Fruit fly (Drosophila melanogaster) whole organism, wandering third instar larva: ENCODE measurements around the gene eya.

Source experiments
- CG32264 ChIP-seq: fragments of 200-800 bp; sonication (Bioruptor generic); optimal IDR thresholded peaks from 2 replicates; lab custom pipeline; 2016; ENCODE audit warnings: missing biosample characterization, missing genetic modification characterization
- CG9705 ChIP-seq: fragments of 200-800 bp; sonication (Bioruptor generic); optimal IDR thresholded peaks from 2 replicates; lab custom pipeline; 2018; ENCODE audit warnings: missing biosample characterization, mild to moderate bottlenecking, missing genetic modification characterization
- CrebA ChIP-seq: fragments of 200-800 bp; sonication (Bioruptor generic); optimal IDR thresholded peaks from 2 replicates; lab custom pipeline; 2016; ENCODE audit warnings: missing biosample characterization, mild to moderate bottlenecking, missing genetic modification characterization, borderline replicate concordance
- Dfd ChIP-seq: fragments of >200 bp; optimal IDR thresholded peaks from 2 replicates; lab custom pipeline; 2017; ENCODE audit warnings: missing biosample characterization, missing genetic modification characterization
- Dif ChIP-seq: fragments of 200-275, 200-300 bp; sonication (Bioruptor generic); optimal IDR thresholded peaks from 2 replicates; lab custom pipeline; 2018; ENCODE audit warnings: missing biosample characterization, missing genetic modification characterization; ENCODE audit not compliant: partially characterized antibody
- GATAd ChIP-seq: sonication (Bioruptor generic); optimal IDR thresholded peaks from 2 replicates; lab custom pipeline; 2016; ENCODE audit warnings: missing biosample characterization, missing genetic modification characterization
- HLH106 ChIP-seq: fragments of 200-800 bp; optimal IDR thresholded peaks from 3 replicates; lab custom pipeline; 2019; ENCODE audit warnings: missing biosample characterization, mild to moderate bottlenecking, missing genetic modification characterization, moderate library complexity
- Hnf4 ChIP-seq: fragments of 200-800 bp; sonication (Bioruptor generic); optimal IDR thresholded peaks from 2 replicates; lab custom pipeline; 2016; ENCODE audit warnings: missing biosample characterization, mild to moderate bottlenecking, missing genetic modification characterization
- Hr78 ChIP-seq: fragments of >200 bp; optimal IDR thresholded peaks from 2 replicates; lab custom pipeline; 2017; ENCODE audit warnings: missing biosample characterization, missing genetic modification characterization
- Hr83 ChIP-seq: fragments of 200-300 bp; sonication (Bioruptor generic); optimal IDR thresholded peaks from 2 replicates; lab custom pipeline; 2016; ENCODE audit warnings: missing biosample characterization, mild to moderate bottlenecking, missing genetic modification characterization, moderate library complexity; ENCODE audit not compliant: poor library complexity, severe bottlenecking
- Jra ChIP-seq: sonication (Bioruptor generic); optimal IDR thresholded peaks from 2 replicates; lab custom pipeline; 2016; ENCODE audit warnings: missing biosample characterization, missing genetic modification characterization
- Mio ChIP-seq: sonication (Bioruptor generic); optimal IDR thresholded peaks from 2 replicates; lab custom pipeline; 2016; ENCODE audit warnings: missing biosample characterization, missing genetic modification characterization
- N ChIP-seq: fragments of >200 bp; optimal IDR thresholded peaks from 2 replicates; lab custom pipeline; 2018; ENCODE audit warnings: missing biosample characterization, missing external identifiers, missing genetic modification characterization
- OdsH ChIP-seq: fragments of 200-800 bp; sonication (Bioruptor generic); optimal IDR thresholded peaks from 2 replicates; lab custom pipeline; 2016; ENCODE audit warnings: missing biosample characterization, mild to moderate bottlenecking, missing genetic modification characterization
- Rel ChIP-seq, 2 experiments: fragments of 200-800 bp; sonication (Bioruptor generic) in 1 of 2; optimal IDR thresholded peaks; 2 replicates in 1 of 2; 3 replicates in 1 of 2; lab custom pipeline; 2016 to 2019; ENCODE audit warnings: mild to moderate bottlenecking in 2 of 2, missing biosample characterization in 2 of 2, missing genetic modification characterization in 2 of 2, moderate library complexity in 1 of 2
- Vsx2 ChIP-seq: fragments of 200-300, 225-300 bp; sonication (Bioruptor generic); optimal IDR thresholded peaks from 2 replicates; lab custom pipeline; 2018; ENCODE audit warnings: missing biosample characterization, missing genetic modification characterization; ENCODE audit not compliant: partially characterized antibody
- brk ChIP-seq: fragments of 200-800 bp; sonication (Bioruptor generic); optimal IDR thresholded peaks from 2 replicates; lab custom pipeline; 2016; ENCODE audit warnings: missing biosample characterization, mild to moderate bottlenecking, missing genetic modification characterization
- dl ChIP-seq, 2 experiments: fragments of 175-275, 200-275 bp in 1 of 2; fragments of 200-275 bp in 1 of 2; sonication (Bioruptor generic); optimal IDR thresholded peaks; lab custom pipeline; 2018; ENCODE audit warnings: mild to moderate bottlenecking in 2 of 2, missing biosample characterization in 2 of 2, missing genetic modification characterization in 2 of 2, moderate library complexity in 2 of 2; ENCODE audit not compliant: partially characterized antibody in 2 of 2, insufficient read depth in 1 of 2
- dmrt93B ChIP-seq: fragments of 200-800 bp; sonication (Bioruptor generic); optimal IDR thresholded peaks from 2 replicates; lab custom pipeline; 2018; ENCODE audit warnings: missing biosample characterization, mild to moderate bottlenecking, missing genetic modification characterization
- dsf ChIP-seq: sonication (Bioruptor generic); optimal IDR thresholded peaks from 2 replicates; lab custom pipeline; 2016; ENCODE audit warnings: missing biosample characterization, missing genetic modification characterization, borderline replicate concordance
- ey ChIP-seq: fragments of 200-800 bp; sonication (Bioruptor generic); optimal IDR thresholded peaks from 2 replicates; lab custom pipeline; 2016; ENCODE audit warnings: missing biosample characterization, missing genetic modification characterization
- fru ChIP-seq: fragments of 200-800 bp; sonication (Bioruptor generic); optimal IDR thresholded peaks from 3 replicates; lab custom pipeline; 2016; ENCODE audit warnings: missing biosample characterization, mild to moderate bottlenecking, missing genetic modification characterization
- h ChIP-seq: fragments of 200-800 bp; sonication (Bioruptor generic); optimal IDR thresholded peaks from 3 replicates; lab custom pipeline; 2016; ENCODE audit warnings: missing biosample characterization, mild to moderate bottlenecking, missing genetic modification characterization
- jim ChIP-seq: fragments of 175-275, 200-325 bp; sonication (Bioruptor generic); optimal IDR thresholded peaks from 2 replicates; lab custom pipeline; 2016; ENCODE audit warnings: missing biosample characterization, mild to moderate bottlenecking, missing genetic modification characterization
- lola ChIP-seq: fragments of >200 bp; optimal IDR thresholded peaks from 2 replicates; lab custom pipeline; 2017; ENCODE audit warnings: missing biosample characterization, missing genetic modification characterization
- pan ChIP-seq: fragments of >200 bp; optimal IDR thresholded peaks from 2 replicates; lab custom pipeline; 2017
- psq ChIP-seq: fragments of 200-800 bp; sonication (Bioruptor generic); optimal IDR thresholded peaks from 3 replicates; lab custom pipeline; 2017; ENCODE audit warnings: missing biosample characterization, mild to moderate bottlenecking, missing genetic modification characterization, moderate library complexity
- rgr ChIP-seq: fragments of 200-800 bp; sonication (Bioruptor generic); optimal IDR thresholded peaks from 3 replicates; lab custom pipeline; 2016; ENCODE audit warnings: missing biosample characterization, mild to moderate bottlenecking, missing genetic modification characterization
- sage ChIP-seq: fragments of 200-800 bp; sonication (Bioruptor generic); optimal IDR thresholded peaks from 2 replicates; lab custom pipeline; 2016; ENCODE audit warnings: missing biosample characterization, mild to moderate bottlenecking, missing genetic modification characterization
- sv ChIP-seq: fragments of 200-800 bp; sonication (Bioruptor generic); optimal IDR thresholded peaks from 3 replicates; lab custom pipeline; 2016; ENCODE audit warnings: missing biosample characterization, missing genetic modification characterization
- tai ChIP-seq: sonication (Bioruptor generic); optimal IDR thresholded peaks from 2 replicates; lab custom pipeline; 2016; ENCODE audit warnings: missing biosample characterization, missing genetic modification characterization
- usp ChIP-seq: fragments of >200 bp; optimal IDR thresholded peaks from 2 replicates; lab custom pipeline; 2017; ENCODE audit warnings: missing biosample characterization, missing genetic modification characterization

eya gene

DNA sequence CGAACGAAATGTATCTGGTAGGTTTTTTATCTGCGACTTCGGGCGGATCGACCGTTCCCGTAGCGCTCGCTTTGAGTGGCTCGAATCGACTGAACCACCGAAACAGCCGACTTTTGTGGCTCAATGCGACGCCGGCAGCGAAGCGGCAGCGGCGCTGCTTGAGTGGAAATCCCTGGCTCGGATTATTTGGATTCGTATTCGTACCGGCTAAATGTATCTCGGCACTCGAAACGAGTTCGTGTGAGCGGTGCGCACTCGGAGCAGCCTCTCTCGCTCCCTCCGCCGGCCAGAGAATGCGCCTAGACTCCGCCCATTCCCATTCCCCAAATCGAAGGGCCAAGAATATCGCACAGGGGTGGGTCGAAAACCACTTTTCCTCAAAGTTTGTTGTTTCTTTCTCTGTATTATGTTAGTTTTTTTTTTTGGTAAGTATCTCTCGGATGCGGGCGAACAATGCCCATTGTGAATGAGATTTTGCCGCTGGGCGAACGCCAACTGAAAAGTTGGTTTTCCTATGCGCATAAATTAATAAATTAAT, 10.7 kb downstream of the eya start:
- TF ChIP-seq fru (no peak), Hr83 (GFP tag; lab: Kevin White, UChicago) (peak; percentile 32), usp (GFP tag; lab: Kevin White, UChicago) (no peak), Vsx2 (GFP tag; lab: Kevin White, UChicago) (peak; percentile 67), brk (GFP tag; lab: Kevin White, UChicago) (no peak), CG32264 (no peak), dl (GFP tag; optimal IDR thresholded peaks at IDR 0.05; lab: Kevin White, UChicago; ENCODE audit: insufficient read depth in 1 of 2, partially characterized antibody in 2 of 2) (peak in 1 of 2 experiments; percentile 20), HLH106 (tag; lab: Kevin White, UChicago) (no peak), Dif (peak; percentile 85), CG9705 (GFP tag; lab: Kevin White, UChicago) (no peak)

DNA sequence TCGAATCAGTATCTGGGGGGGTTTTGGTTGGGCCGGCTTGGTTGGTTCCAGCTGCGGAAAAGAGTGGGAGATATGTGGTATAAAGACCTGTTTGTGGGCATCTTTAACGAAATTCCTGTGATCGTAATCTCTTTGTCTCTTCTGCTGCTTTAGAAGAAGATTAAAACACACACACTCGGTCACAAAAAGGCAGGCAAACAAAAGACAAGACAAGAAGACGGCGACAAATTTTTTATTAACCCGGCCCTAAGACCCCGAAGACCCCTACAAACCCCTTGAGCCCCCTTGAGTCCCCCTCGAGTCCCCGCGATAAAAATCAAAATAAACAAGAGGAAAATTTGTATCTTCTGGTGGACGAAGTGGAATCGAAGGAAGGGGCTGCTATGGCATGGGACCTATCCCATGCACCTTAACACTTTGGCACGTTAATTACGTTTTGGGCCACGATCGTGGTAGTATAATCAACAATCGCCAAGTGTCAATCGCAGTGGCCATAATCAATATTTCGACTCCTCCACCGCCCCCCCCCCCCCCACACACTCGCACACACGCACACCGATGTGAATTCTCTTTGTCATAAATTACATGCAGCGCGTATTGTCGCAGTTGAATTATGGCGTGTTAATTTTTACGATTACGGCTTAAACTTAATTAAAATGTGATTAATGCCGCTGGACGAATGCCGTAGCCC, 12.5 kb downstream of the eya start:
- TF ChIP-seq Mio (GFP tag; lab: Kevin White, UChicago) (no peak), CG32264 (no peak), sage (GFP tag; lab: Kevin White, UChicago) (no peak), Rel (GFP tag; optimal IDR thresholded peaks at IDR 0.05; lab: Kevin White, UChicago) (no peak), Rel (tag; optimal IDR thresholded peaks at IDR 0.05; lab: Kevin White, UChicago) (no peak), dl (GFP tag; optimal IDR thresholded peaks at IDR 0.05; lab: Kevin White, UChicago; ENCODE audit: insufficient read depth in 1 of 2, partially characterized antibody in 2 of 2) (no peak), CG9705 (GFP tag; lab: Kevin White, UChicago) (no peak), Dfd (GFP tag; lab: Kevin White, UChicago) (peak; percentile 84), Hnf4 (no peak), dsf (GFP tag; lab: Kevin White, UChicago) (no peak)

DNA sequence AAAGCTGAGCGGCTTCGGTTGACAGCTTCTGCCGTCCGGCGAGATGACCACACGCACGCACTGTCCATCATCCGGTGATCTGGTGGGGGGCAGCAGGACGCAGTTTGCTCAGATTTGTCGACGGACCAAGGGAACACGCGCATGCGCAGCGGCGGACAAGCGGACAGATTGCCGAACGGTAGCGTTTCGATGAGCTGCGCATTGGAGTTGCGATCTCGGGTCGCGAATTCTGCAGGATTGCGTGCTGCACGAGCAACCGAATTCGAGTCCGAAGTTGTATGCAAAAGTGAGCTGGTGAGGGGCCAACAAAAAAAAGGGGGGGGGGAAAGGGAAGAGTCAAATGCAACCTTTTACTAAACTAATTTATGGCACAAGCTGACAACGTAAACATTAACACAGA, 13.1 kb downstream of the eya start:
- TF ChIP-seq Vsx2 (GFP tag; lab: Kevin White, UChicago) (no peak), sage (GFP tag; lab: Kevin White, UChicago) (no peak), dmrt93B (GFP tag; lab: Kevin White, UChicago) (no peak), GATAd (GFP tag; lab: Kevin White, UChicago) (no peak)
- TF ChIP-seq, all 38 proteins: peak for 0

DNA sequence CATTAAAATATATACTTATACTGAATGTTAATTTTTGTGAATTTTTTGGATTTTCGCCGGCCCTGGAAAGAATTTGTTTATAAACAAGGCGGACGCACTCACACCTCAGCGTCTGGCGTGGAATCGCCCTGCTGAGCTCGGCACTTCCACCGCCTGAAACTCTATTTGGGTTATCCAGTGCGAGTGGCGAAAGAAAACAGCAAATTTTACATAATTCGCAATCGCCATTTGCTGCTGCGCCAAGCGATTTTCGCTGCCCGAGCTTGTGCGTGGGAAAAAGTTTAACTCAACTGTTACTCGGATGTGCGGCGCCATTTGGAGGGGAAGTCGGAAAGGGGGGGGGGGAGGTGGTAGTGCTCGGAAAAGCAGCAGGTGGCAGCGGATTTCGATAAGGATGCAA, 13.8 kb downstream of the eya start:
- no peak for TF ChIP-seq HLH106 (tag; lab: Kevin White, UChicago)
- TF ChIP-seq Hr78 (GFP tag; lab: Kevin White, UChicago): no peak
- no peak for TF ChIP-seq brk (GFP tag; lab: Kevin White, UChicago)
- TF ChIP-seq Rel (GFP tag; optimal IDR thresholded peaks at IDR 0.05; lab: Kevin White, UChicago): no peak
- TF ChIP-seq Rel (tag; optimal IDR thresholded peaks at IDR 0.05; lab: Kevin White, UChicago): no peak
- TF ChIP-seq Hnf4: no peak
- no peak for TF ChIP-seq OdsH
- TF ChIP-seq rgr (GFP tag; lab: Kevin White, UChicago): no peak

DNA sequence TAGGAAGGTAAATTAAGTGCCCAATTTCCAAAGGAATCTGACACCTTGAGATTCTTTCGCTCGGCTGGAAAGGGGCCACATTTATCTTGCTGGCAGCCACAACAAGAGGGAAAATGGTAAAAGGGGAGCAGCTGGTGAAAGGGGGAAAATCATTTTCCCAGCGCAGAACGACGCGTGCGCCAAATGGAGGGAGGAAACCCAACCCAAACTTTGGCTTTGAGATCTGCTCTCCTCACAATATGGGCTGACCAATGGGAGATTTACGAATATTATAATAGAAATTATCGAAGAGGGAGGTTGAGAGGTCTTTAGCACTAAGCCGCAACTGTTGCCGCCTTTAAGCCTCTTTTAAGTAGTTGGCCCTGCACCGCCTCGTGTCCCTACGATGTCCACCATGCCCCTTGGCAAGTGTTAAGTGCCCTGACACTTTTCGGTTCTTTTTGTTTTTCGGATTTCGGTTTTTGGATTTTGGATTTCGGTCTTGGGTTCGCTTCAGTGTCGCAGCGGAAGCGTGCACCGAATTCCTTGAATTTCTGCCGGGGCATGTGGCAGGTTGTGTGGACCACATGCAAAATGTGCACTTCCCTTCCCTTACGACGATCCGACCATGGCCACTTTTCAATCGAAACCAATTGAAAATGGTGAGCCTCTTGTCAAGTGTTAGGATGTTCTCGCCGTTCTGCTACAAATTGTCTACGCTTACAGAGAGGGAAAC, 14.6 kb downstream of the eya start:
- no peak for TF ChIP-seq sv
- TF ChIP-seq usp (GFP tag; lab: Kevin White, UChicago): no peak
- TF ChIP-seq, all 38 proteins: peak for 0

DNA sequence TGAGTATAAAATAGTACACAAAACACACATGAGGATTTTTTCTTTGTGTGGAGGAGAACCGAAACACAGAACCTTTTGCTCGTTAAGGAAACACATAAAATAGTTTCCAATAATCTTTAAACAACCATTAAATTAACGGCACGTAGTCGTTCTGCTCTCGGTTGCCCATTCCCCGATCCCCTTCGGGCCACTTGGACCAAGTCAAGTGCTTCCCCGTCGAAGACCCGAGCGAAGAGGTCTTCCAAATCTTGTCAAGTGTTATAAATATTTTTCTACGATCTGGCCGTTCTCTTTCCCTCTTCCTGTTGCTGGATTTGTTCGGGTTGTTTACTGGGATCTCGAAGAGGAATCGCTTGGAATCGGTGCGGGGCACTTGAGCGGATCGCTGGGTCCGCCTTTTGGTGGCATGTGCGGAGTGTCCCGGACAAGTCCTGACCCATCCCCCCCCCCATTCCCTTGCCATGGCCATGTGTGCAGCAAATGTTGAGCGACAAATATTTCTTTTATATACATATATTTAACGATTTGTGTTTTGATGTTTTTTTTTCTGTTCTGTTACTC, 15.7 kb downstream of the eya start:
- TF ChIP-seq Hnf4: no peak
- TF ChIP-seq h (GFP tag; lab: Kevin White, UChicago): no peak
- no peak for TF ChIP-seq GATAd (GFP tag; lab: Kevin White, UChicago)
- no peak for TF ChIP-seq N (GFP tag; lab: Kevin White, UChicago)
- TF ChIP-seq Hr83 (GFP tag; lab: Kevin White, UChicago): no peak
- TF ChIP-seq usp (GFP tag; lab: Kevin White, UChicago): no peak
- TF ChIP-seq tai (GFP tag; lab: Kevin White, UChicago): no peak
- no peak for TF ChIP-seq lola
- TF ChIP-seq Jra: no peak
- no peak for TF ChIP-seq ey (GFP tag; lab: Kevin White, UChicago)
- TF ChIP-seq sv: no peak
- TF ChIP-seq rgr (GFP tag; lab: Kevin White, UChicago): no peak
- no peak for TF ChIP-seq psq (GFP tag; lab: Kevin White, UChicago)
- TF ChIP-seq CG32264: no peak
- TF ChIP-seq sage (GFP tag; lab: Kevin White, UChicago): no peak
- TF ChIP-seq CrebA (GFP tag; lab: Kevin White, UChicago): no peak
- TF ChIP-seq pan (lab: Kevin White, UChicago): no peak
- TF ChIP-seq jim (GFP tag; lab: Kevin White, UChicago): no peak
